Worm (Caenorhabditis elegans): Measurements from ENCODE around the gene rsp-4.

rsp-4 gene

DNA sequence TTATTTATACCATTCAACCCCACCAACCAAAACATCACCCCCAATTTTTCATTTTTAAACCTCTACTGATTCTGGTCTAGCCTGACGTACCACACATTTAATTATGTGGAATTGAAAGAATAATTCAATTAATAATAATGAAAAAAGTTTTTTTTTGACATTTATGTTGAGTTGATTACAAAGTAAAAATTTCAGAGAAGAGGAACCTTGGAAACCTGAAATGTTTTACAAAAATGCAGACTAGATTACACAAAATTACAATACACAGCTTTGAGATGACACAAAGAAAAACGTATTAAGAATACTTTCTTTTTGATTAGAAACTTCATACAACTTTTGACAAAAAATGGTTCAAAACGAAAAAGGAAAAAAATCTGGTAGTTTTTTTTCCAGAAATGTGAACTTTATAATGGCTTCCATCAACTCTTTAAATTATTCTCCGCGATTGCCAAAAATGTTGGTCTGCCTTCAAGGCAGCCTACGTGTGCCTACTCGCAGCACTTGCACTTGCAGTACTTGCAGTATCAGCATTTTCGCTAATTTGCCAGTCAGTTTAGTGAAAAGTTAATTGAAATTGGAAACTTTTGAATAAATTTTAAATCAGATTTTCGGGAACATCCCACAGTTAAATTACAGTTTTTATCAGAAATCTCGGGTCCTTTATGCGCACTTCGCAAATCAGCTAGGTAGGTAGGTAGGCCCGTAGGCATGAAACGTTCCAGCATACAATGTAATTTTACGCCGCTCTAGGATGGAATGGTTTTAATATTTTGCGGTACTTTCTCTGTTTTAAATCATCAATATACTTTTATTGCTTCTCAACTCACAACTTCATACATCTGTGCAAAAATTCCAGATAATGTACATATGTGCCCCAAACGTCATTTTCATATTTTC lies 47.7 kb downstream of the rsp-4 start:
- TF ChIP-seq ztf-18 (tag; optimal IDR thresholded peaks at IDR 0.05) (no peak), nhr-80 (tag; optimal IDR thresholded peaks at IDR 0.05) (no peak), F55B11.4 (tag; optimal IDR thresholded peaks at IDR 0.05; ENCODE audit: borderline replicate concordance, insufficient read depth) (no peak), B0261.1 (tag; optimal IDR thresholded peaks at IDR 0.05) (no peak), bed-1 (GFP tag; IDR thresholded peaks at IDR 0.05) (no peak), zfh-2 (GFP tag; conservative IDR thresholded peaks at IDR 0.05) (no peak), F33H1.4 (GFP tag; IDR thresholded peaks at IDR 0.05) (no peak), sdz-38 (tag; optimal IDR thresholded peaks at IDR 0.05) (no peak), ZK185.1 (tag; optimal IDR thresholded peaks at IDR 0.05; ENCODE audit: poor library complexity, severe bottlenecking) (peak; percentile 8), madf-3 (GFP tag; IDR thresholded peaks at IDR 0.05) (peak; percentile 71; the same call in 1 of the 2 replicates), let-607 (tag; optimal IDR thresholded peaks at IDR 0.05) (no peak), ceh-40 (GFP tag; IDR thresholded peaks at IDR 0.05) (peak; percentile 64; the same call in 1 of the 2 replicates), ztf-26 (tag; optimal IDR thresholded peaks at IDR 0.05) (no peak), rec-8 (tag; optimal IDR thresholded peaks at IDR 0.05) (no peak), tbx-9 (tag; optimal IDR thresholded peaks at IDR 0.05; ENCODE audit: borderline replicate concordance) (no peak), die-1 (tag; optimal IDR thresholded peaks at IDR 0.05) (peak; percentile 6), F37B4.10 (GFP tag; IDR thresholded peaks at IDR 0.05) (no peak), Y53G8AR.9 (GFP tag; conservative IDR thresholded peaks at IDR 0.05) (no peak), bed-2 (GFP tag; IDR thresholded peaks at IDR 0.05) (no peak), chd-7 (tag; optimal IDR thresholded peaks at IDR 0.05) (peak; percentile 37), K11D2.4 (GFP tag; IDR thresholded peaks at IDR 0.05) (peak; percentile 37; the same call in 1 of the 2 replicates), nfyb-1 (GFP tag; IDR thresholded peaks at IDR 0.05) (0 out of 2 replicates have a peak, but pooled peaks have one; percentile 69), lag-1 (GFP tag; IDR thresholded peaks at IDR 0.05) (no peak), dox-1 (GFP tag; IDR thresholded peaks at IDR 0.05) (peak; percentile 58), fkh-3 (tag; optimal IDR thresholded peaks at IDR 0.05) (no peak), cebp-1 (GFP tag; IDR thresholded peaks at IDR 0.05) (no peak; the same call in 1 of the 2 replicates), cebp-1 (tag; optimal IDR thresholded peaks at IDR 0.05) (peak; percentile 61), lin-40 (tag; optimal IDR thresholded peaks at IDR 0.05) (no peak), madf-6 (GFP tag; IDR thresholded peaks at IDR 0.05) (peak; percentile 17; the same call in 1 of the 2 replicates), repo-1 (tag; optimal IDR thresholded peaks at IDR 0.05) (peak; percentile 28), somi-1 (GFP tag; optimal IDR thresholded peaks at IDR 0.05) (no peak), K12H6.12 (tag; optimal IDR thresholded peaks at IDR 0.05) (peak; percentile 5), attf-5 (GFP tag; optimal IDR thresholded peaks at IDR 0.05) (no peak), nhr-90 (tag; optimal IDR thresholded peaks at IDR 0.05) (no peak), ama-1 (optimal IDR thresholded peaks at IDR 0.05) (no peak), ama-1 (GFP tag; optimal IDR thresholded peaks at IDR 0.05) (peak in 1 of 2 experiments; percentile 19), snpc-1.3 (tag; optimal IDR thresholded peaks at IDR 0.05; ENCODE audit: insufficient read depth) (no peak), sea-2 (GFP tag; IDR thresholded peaks at IDR 0.05) (no peak), gei-17 (GFP tag; optimal IDR thresholded peaks at IDR 0.05) (no peak)

All from whole organism, young adult.